Worm (Caenorhabditis elegans) whole organism, L2 larva: ENCODE measurements around the gene vps-11.

ENCODE experiments used
- C34F6.9 ChIP-seq: fragments of 150-350 bp; optimal IDR thresholded peaks from 2 replicates; lab custom pipeline; 2014; ENCODE audit warnings: missing biosample characterization, missing genetic modification characterization
- F13H6.1 ChIP-seq: sonication (generic microtip); optimal IDR thresholded peaks from 2 replicates; lab custom pipeline; 2016; ENCODE audit warnings: missing genetic modification characterization, missing compliant biosample characterization
- R02D3.7 ChIP-seq: fragments of 150-350 bp; optimal IDR thresholded peaks from 2 replicates; lab custom pipeline; 2014; ENCODE audit warnings: missing biosample characterization, missing genetic modification characterization
- Y55F3AM.14 ChIP-seq: fragments of 200-800 bp; sonication (Bioruptor generic); optimal IDR thresholded peaks from 2 replicates; lab custom pipeline; 2018; ENCODE audit warnings: mild to moderate bottlenecking, missing genetic modification characterization, missing compliant biosample characterization
- ZK546.5 ChIP-seq: sonication (generic microtip); optimal IDR thresholded peaks from 2 replicates; lab custom pipeline; 2017; ENCODE audit warnings: missing biosample characterization, missing genetic modification characterization
- alr-1 ChIP-seq: fragments of 150-350 bp; optimal IDR thresholded peaks from 2 replicates; lab custom pipeline; 2014; ENCODE audit warnings: missing biosample characterization, missing genetic modification characterization
- ama-1 ChIP-seq: fragments of 150-350 bp; optimal IDR thresholded peaks from 2 replicates; lab custom pipeline; 2018; ENCODE audit warnings: inconsistent platforms
- blmp-1 ChIP-seq: sonication (generic microtip); optimal IDR thresholded peaks from 2 replicates; lab custom pipeline; 2017; ENCODE audit warnings: missing genetic modification characterization, mild to moderate bottlenecking, missing compliant biosample characterization, antibody characterized with exemption, moderate library complexity; ENCODE audit not compliant: insufficient read depth
- ceh-16 ChIP-seq: fragments of 150-350 bp; optimal IDR thresholded peaks from 2 replicates; lab custom pipeline; 2014; ENCODE audit warnings: missing biosample characterization, missing genetic modification characterization
- ceh-82 ChIP-seq: fragments of 150-350 bp; optimal IDR thresholded peaks from 2 replicates; lab custom pipeline; 2014; ENCODE audit warnings: missing biosample characterization, missing genetic modification characterization
- crh-2 ChIP-seq: sonication (generic microtip); optimal IDR thresholded peaks from 2 replicates; lab custom pipeline; 2017; ENCODE audit warnings: missing biosample characterization, missing genetic modification characterization
- elt-1 ChIP-seq: fragments of 150-350 bp; optimal IDR thresholded peaks from 2 replicates; lab custom pipeline; 2014; ENCODE audit warnings: missing biosample characterization, missing genetic modification characterization
- elt-3 ChIP-seq: sonication (generic microtip); optimal IDR thresholded peaks from 2 replicates; lab custom pipeline; 2017; ENCODE audit warnings: missing biosample characterization, missing genetic modification characterization
- fos-1 ChIP-seq: fragments of 150-350 bp; optimal IDR thresholded peaks from 2 replicates; lab custom pipeline; 2014; ENCODE audit warnings: missing biosample characterization, missing genetic modification characterization
- gmeb-1 ChIP-seq: fragments of 150-350 bp; optimal IDR thresholded peaks from 2 replicates; lab custom pipeline; 2014; ENCODE audit warnings: missing biosample characterization, missing genetic modification characterization
- lin-11 ChIP-seq: fragments of 150-350 bp; sonication (generic microtip); optimal IDR thresholded peaks from 2 replicates; lab custom pipeline; 2014; ENCODE audit warnings: missing biosample characterization, missing genetic modification characterization, inconsistent platforms, mixed read lengths
- lin-13 ChIP-seq: fragments of 150-350 bp; optimal IDR thresholded peaks from 2 replicates; lab custom pipeline; 2014; ENCODE audit warnings: missing biosample characterization, missing genetic modification reagents, missing genetic modification characterization
- lsy-2 ChIP-seq, 2 experiments: fragments of 150-350 bp in 1 of 2; sonication (generic microtip) in 1 of 2; optimal IDR thresholded peaks; 2 replicates each; lab custom pipeline; 2014 to 2017; ENCODE audit warnings: missing biosample characterization in 2 of 2, missing genetic modification characterization in 2 of 2
- mab-5 ChIP-seq: fragments of 150-350 bp; optimal IDR thresholded peaks from 2 replicates; lab custom pipeline; 2014; ENCODE audit warnings: missing biosample characterization, missing genetic modification characterization
- mdl-1 ChIP-seq, 2 experiments: fragments of 150-350 bp in 1 of 2; sonication (generic microtip) in 1 of 2; optimal IDR thresholded peaks; 2 replicates each; lab custom pipeline; 2017; ENCODE audit warnings: missing biosample characterization in 2 of 2, missing genetic modification characterization in 2 of 2
- nhr-10 ChIP-seq: sonication (generic microtip); optimal IDR thresholded peaks from 2 replicates; lab custom pipeline; 2017; ENCODE audit warnings: missing biosample characterization, missing genetic modification characterization
- nhr-11 ChIP-seq: fragments of 150-350 bp; optimal IDR thresholded peaks from 2 replicates; lab custom pipeline; 2014; ENCODE audit warnings: missing biosample characterization, missing genetic modification characterization
- nhr-12 ChIP-seq: fragments of 150-350 bp; optimal IDR thresholded peaks from 2 replicates; lab custom pipeline; 2014; ENCODE audit warnings: missing biosample characterization, missing genetic modification characterization
- nhr-129 ChIP-seq: fragments of 150-350 bp; optimal IDR thresholded peaks from 2 replicates; lab custom pipeline; 2014; ENCODE audit warnings: missing biosample characterization, missing genetic modification characterization
- nhr-21 ChIP-seq: fragments of 150-350 bp; optimal IDR thresholded peaks from 2 replicates; lab custom pipeline; 2014; ENCODE audit warnings: missing biosample characterization, missing genetic modification characterization
- nhr-23 ChIP-seq: fragments of 150-350 bp; optimal IDR thresholded peaks from 2 replicates; lab custom pipeline; 2014; ENCODE audit warnings: missing biosample characterization, missing genetic modification reagents, missing genetic modification characterization
- nhr-237 ChIP-seq: fragments of 150-350 bp; optimal IDR thresholded peaks from 2 replicates; lab custom pipeline; 2014; ENCODE audit warnings: missing biosample characterization, missing genetic modification characterization
- nhr-25 ChIP-seq: fragments of 150-350 bp; sonication (generic microtip); optimal IDR thresholded peaks from 3 replicates; lab custom pipeline; 2014; ENCODE audit warnings: missing biosample characterization, missing genetic modification characterization
- nhr-6 ChIP-seq: fragments of 150-350 bp; optimal IDR thresholded peaks from 2 replicates; lab custom pipeline; 2014; ENCODE audit warnings: missing biosample characterization, missing genetic modification characterization
- nhr-77 ChIP-seq: fragments of 150-350 bp; optimal IDR thresholded peaks from 2 replicates; lab custom pipeline; 2014; ENCODE audit warnings: missing biosample characterization, missing genetic modification characterization
- peb-1 ChIP-seq: fragments of 150-350 bp; optimal IDR thresholded peaks from 2 replicates; lab custom pipeline; 2014; ENCODE audit warnings: missing biosample characterization, missing genetic modification characterization
- sem-4 ChIP-seq: fragments of 150-350 bp; optimal IDR thresholded peaks from 2 replicates; lab custom pipeline; 2014; ENCODE audit warnings: missing biosample characterization, missing genetic modification reagents, missing genetic modification characterization
- sma-3 ChIP-seq: sonication (generic microtip); optimal IDR thresholded peaks from 2 replicates; lab custom pipeline; 2016; ENCODE audit warnings: missing genetic modification reagents, missing genetic modification characterization, missing compliant biosample characterization
- sma-9 ChIP-seq, 2 experiments: fragments of 150-350 bp in 1 of 2; sonication (generic microtip) in 1 of 2; optimal IDR thresholded peaks; 2 replicates each; lab custom pipeline; 2014 to 2016; ENCODE audit warnings: missing genetic modification characterization in 2 of 2, mild to moderate bottlenecking in 1 of 2, missing biosample characterization in 1 of 2, missing compliant biosample characterization in 1 of 2, missing genetic modification reagents in 1 of 2, moderate library complexity in 1 of 2
- snpc-4 ChIP-seq: fragments of 150-350 bp; optimal IDR thresholded peaks from 2 replicates; lab custom pipeline; 2014; ENCODE audit warnings: missing biosample characterization, missing genetic modification characterization
- unc-39 ChIP-seq: fragments of 150-350 bp; optimal IDR thresholded peaks from 2 replicates; lab custom pipeline; 2014; ENCODE audit warnings: missing biosample characterization, missing genetic modification characterization
- unc-55 ChIP-seq: fragments of 150-350 bp; sonication (generic microtip); optimal IDR thresholded peaks from 3 replicates; lab custom pipeline; 2014; ENCODE audit warnings: missing biosample characterization, missing genetic modification reagents, missing genetic modification characterization
- unc-62 ChIP-seq: fragments of 150-350 bp; optimal IDR thresholded peaks from 2 replicates; lab custom pipeline; 2014; ENCODE audit warnings: missing biosample characterization, missing genetic modification reagents, missing genetic modification characterization
- zag-1 ChIP-seq: fragments of 150-350 bp; optimal IDR thresholded peaks from 2 replicates; lab custom pipeline; 2014; ENCODE audit warnings: missing biosample characterization, missing genetic modification characterization
- ztf-11 ChIP-seq: sonication (generic microtip); optimal IDR thresholded peaks from 2 replicates; lab custom pipeline; 2017; ENCODE audit warnings: missing biosample characterization, missing genetic modification characterization
- ztf-4 ChIP-seq: fragments of 150-350 bp; optimal IDR thresholded peaks from 2 replicates; lab custom pipeline; 2014; ENCODE audit warnings: missing biosample characterization, missing genetic modification characterization

vps-11 gene

DNA sequence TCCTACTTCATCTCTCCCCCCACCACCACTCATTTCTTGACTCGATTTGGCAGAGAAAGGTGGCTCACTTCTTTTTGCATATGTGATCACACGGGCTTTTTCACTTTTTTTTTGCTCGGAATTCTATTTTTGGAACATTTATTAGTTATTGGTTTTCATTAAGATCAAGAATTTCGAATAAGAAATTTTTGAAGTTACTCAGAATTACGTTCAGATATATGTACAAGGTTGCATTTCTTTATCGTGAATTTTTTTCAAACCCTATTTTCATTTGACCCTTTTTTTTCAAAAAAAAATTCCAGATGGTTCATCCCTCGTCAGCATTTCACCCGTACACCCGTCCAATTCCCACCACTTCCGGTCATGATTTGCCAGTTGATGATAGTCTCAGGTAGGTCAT, 12.1 kb upstream of the vps-11 start, which contains the start of gene ceh-62:
Gene ceh-62, plus strand, starts transcription at position 301 of the 400 bp plus-strand sequence.
- TF ChIP-seq nhr-23 (tag; lab: Kevin White, UChicago) (no peak), F13H6.1 (tag; lab: Kevin White, UChicago) (no peak), nhr-77 (no peak), ama-1 (lab: Kevin White, UChicago) (no peak), snpc-4 (tag; lab: Kevin White, UChicago) (no peak), R02D3.7 (tag; lab: Kevin White, UChicago) (no peak), peb-1 (no peak), sma-3 (GFP tag; lab: Kevin White, UChicago) (no peak), sma-9 (GFP tag; optimal IDR thresholded peaks at IDR 0.05; lab: Kevin White, UChicago) (no peak), sma-9 (tag; optimal IDR thresholded peaks at IDR 0.05; lab: Kevin White, UChicago) (no peak), ZK546.5 (no peak), fos-1 (tag; lab: Kevin White, UChicago) (no peak), nhr-6 (tag; lab: Kevin White, UChicago) (no peak), nhr-10 (no peak), lin-11 (tag; lab: Kevin White, UChicago) (no peak)

DNA sequence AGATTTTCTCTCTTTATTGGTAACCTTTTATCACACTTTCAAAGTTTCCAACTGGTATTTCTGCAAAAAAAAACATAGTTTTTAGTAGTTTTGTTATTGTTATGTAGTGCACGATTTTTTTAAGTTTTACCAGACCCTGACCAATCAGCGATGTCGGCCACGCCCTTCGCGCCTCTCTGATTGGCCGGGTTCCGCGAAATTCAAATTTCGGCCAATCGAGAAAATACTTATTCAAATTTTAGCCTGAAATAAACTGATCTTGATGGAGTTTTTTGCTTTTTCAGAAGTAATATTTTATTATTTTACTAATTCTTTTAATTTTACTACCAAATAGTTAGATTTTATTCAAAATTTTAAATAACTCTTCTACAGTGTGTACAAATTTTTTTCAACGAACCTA, 11.6 kb upstream of the vps-11 start:
- no peak for TF ChIP-seq ama-1 (lab: Kevin White, UChicago)
- TF ChIP-seq elt-1 (tag; lab: Kevin White, UChicago): no peak
- no peak for TF ChIP-seq nhr-11 (tag; lab: Kevin White, UChicago)
- no peak for TF ChIP-seq ceh-82 (tag; lab: Kevin White, UChicago)
- TF ChIP-seq nhr-237 (tag; lab: Kevin White, UChicago): no peak
- no peak for TF ChIP-seq nhr-21 (tag; lab: Kevin White, UChicago)
- TF ChIP-seq nhr-25 (tag; lab: Kevin White, UChicago): no peak
- TF ChIP-seq Y55F3AM.14 (GFP tag; lab: Kevin White, UChicago): no peak
- no peak for TF ChIP-seq ZK546.5
- no peak for TF ChIP-seq blmp-1
- no peak for TF ChIP-seq unc-62 (GFP tag; lab: Kevin White, UChicago)
- TF ChIP-seq ztf-4 (tag; lab: Kevin White, UChicago): no peak

ce11 chrII:10804442-10804841, 11.1 kb upstream of the vps-11 start:
- TF ChIP-seq ZK546.5 (no peak), nhr-25 (tag; lab: Kevin White, UChicago) (no peak), alr-1 (no peak), blmp-1 (no peak), ama-1 (lab: Kevin White, UChicago) (no peak), unc-39 (tag; lab: Kevin White, UChicago) (no peak), sma-3 (GFP tag; lab: Kevin White, UChicago) (no peak), sem-4 (tag; lab: Kevin White, UChicago) (no peak)

DNA sequence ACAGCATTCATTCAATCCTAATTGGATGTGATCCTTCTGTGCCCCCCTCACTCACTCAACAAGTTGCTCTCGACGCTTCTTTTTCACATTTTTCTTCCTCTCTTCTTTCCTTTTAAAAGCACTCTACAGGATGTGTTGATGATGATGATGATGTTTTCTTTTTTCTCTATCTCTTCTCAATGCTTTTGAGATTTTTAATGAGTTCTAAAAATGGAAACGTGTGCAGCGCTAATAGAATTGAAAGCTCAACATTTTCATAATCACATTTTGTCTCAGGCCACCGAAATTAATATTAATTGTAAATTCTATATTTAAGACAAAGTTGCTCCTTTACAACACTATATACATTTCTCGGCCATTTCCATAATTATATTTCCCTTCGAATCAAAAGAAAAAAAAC, 6.9 kb upstream of the vps-11 start:
- TF ChIP-seq F13H6.1 (tag; lab: Kevin White, UChicago) (no peak), ztf-11 (tag; lab: Kevin White, UChicago) (no peak), lsy-2 (tag; optimal IDR thresholded peaks at IDR 0.05; lab: Kevin White, UChicago) (peak in 1 of 2 experiments; percentile 37), crh-2 (no peak), C34F6.9 (peak; percentile 34)

ce11 chrII:10798429-10798893, 5.2 kb upstream of the vps-11 start, which contains the start of gene npp-19:
npp-19 (minus strand) TSS chrII:10798479.
- TF ChIP-seq lsy-2 (tag; optimal IDR thresholded peaks at IDR 0.05; lab: Kevin White, UChicago) (peak; percentile 76 to 87), ZK546.5 (no peak), nhr-6 (tag; lab: Kevin White, UChicago) (no peak), lin-11 (tag; lab: Kevin White, UChicago) (no peak), zag-1 (tag; lab: Kevin White, UChicago) (no peak), sem-4 (tag; lab: Kevin White, UChicago) (peak; percentile 10), Y55F3AM.14 (GFP tag; lab: Kevin White, UChicago) (no peak), sma-9 (GFP tag; optimal IDR thresholded peaks at IDR 0.05; lab: Kevin White, UChicago) (no peak), sma-9 (tag; optimal IDR thresholded peaks at IDR 0.05; lab: Kevin White, UChicago) (no peak), alr-1 (no peak), nhr-21 (tag; lab: Kevin White, UChicago) (peak; percentile 50), peb-1 (no peak), lin-13 (peak; percentile 52), nhr-129 (tag; lab: Kevin White, UChicago) (peak; percentile 56), elt-1 (tag; lab: Kevin White, UChicago) (no peak), C34F6.9 (peak; percentile 76), sma-3 (GFP tag; lab: Kevin White, UChicago) (peak; percentile 47), crh-2 (peak; percentile 60), nhr-10 (no peak), ceh-16 (tag; lab: Kevin White, UChicago) (no peak), gmeb-1 (tag; lab: Kevin White, UChicago) (peak; percentile 99), snpc-4 (tag; lab: Kevin White, UChicago) (no peak), mab-5 (tag; lab: Kevin White, UChicago) (peak; percentile 46), ama-1 (lab: Kevin White, UChicago) (no peak), mdl-1 (tag; optimal IDR thresholded peaks at IDR 0.05; lab: Kevin White, UChicago) (no peak), unc-55 (peak; percentile 87), ztf-4 (tag; lab: Kevin White, UChicago) (no peak), nhr-12 (tag; lab: Kevin White, UChicago) (no peak), nhr-25 (tag; lab: Kevin White, UChicago) (no peak), elt-3 (no peak), nhr-23 (tag; lab: Kevin White, UChicago) (no peak), ztf-11 (tag; lab: Kevin White, UChicago) (no peak), F13H6.1 (tag; lab: Kevin White, UChicago) (peak; percentile 42)
